Fruit fly (Drosophila melanogaster): ENCODE results near the gene RpL36.

The RpL36 gene

DNA sequence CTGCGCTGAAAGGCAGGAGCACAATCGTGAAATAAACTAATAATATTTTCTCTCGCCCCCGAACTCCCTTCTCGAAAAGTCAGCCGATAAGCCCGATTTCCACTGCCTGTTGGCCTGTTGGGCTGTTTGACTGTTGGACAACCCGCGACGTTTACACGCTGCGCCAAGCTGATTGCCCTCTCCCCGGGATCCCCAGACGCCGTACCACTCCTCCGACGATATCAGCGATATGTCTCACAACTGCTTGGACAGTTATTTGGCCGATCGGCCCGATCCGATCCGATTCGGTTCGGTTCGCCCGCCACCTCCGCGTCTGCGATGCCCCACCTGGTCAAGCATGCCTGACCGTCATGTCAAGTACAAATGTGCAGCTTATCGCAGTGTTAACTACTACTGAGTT, 29.6 kb downstream of the RpL36 start (continued):
- TF ChIP-seq h (GFP tag; optimal IDR thresholded peaks at IDR 0.05) (peak; percentile 21), Mio (GFP tag; optimal IDR thresholded peaks at IDR 0.05) (no peak), tai (GFP tag; optimal IDR thresholded peaks at IDR 0.05) (no peak), Hnf4 (GFP tag; optimal IDR thresholded peaks at IDR 0.05) (peak; percentile 21), OdsH (GFP tag; optimal IDR thresholded peaks at IDR 0.05) (no peak), Dfd (GFP tag; optimal IDR thresholded peaks at IDR 0.05) (no peak), dsf (GFP tag; optimal IDR thresholded peaks at IDR 0.05; ENCODE audit: borderline replicate concordance) (no peak)

DNA sequence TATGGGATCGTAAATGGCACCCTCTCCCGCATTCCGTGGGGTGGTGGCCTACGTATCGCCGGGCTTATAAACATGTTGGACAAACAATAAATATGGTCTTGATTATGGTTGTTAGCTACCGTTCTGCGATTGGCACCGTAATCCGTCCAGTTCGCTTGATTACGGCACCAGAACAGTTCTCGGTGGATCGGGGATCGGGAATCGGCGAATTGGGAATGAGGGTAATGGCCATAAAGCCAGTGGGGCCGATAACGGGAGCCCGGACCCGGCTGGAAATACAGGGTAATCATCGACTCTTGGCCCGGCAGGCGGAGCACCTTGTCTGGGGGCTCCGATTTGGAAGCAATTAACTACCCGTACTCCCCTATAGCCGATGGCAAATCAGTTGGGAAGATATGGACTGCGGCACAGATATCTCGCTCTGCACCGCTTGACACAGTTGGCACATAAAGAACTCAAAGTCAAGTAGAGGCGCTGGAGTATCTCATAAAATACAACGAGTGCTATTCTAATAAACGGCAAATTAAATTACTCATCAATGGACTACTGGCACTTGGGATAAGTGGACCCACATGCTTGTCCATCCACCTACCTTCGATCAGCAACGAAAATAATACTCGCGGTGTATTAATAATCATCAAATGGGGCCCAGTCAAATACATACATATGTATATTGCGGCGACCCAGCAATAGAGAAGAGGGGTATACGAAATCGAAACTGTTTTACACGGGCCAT, 30.8 kb downstream of the RpL36 start:
- TF ChIP-seq HLH106 (tag; optimal IDR thresholded peaks at IDR 0.05) (no peak), usp (GFP tag; optimal IDR thresholded peaks at IDR 0.05) (no peak), Myc (optimal IDR thresholded peaks at IDR 0.05) (no peak), Jra (GFP tag; optimal IDR thresholded peaks at IDR 0.05) (no peak), ey (GFP tag; optimal IDR thresholded peaks at IDR 0.05) (no peak), rgr (GFP tag; optimal IDR thresholded peaks at IDR 0.05) (peak; percentile 12), N (GFP tag; optimal IDR thresholded peaks at IDR 0.05) (no peak), Vsx2 (GFP tag; optimal IDR thresholded peaks at IDR 0.05; ENCODE audit: partially characterized antibody) (no peak)

DNA sequence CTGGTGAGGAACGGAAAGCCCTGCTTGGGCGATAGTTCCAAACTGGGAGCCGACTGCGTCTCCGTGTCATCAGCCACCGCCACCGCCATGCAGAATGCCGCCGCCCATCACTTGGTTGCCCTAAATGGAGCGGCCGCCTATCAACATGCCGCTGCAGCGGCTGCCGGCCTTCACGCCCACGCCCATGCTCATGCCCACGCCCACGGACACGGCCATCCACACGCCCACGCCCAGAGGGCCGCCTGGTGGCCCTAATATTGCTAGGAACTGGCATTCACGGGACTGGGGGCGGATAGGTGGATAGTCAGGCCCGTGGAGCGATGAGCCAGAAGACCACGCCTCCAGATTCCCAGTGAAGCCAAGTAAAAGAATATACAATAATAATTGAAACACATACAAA, 32.2 kb downstream of the RpL36 start:
- TF ChIP-seq jim (GFP tag; optimal IDR thresholded peaks at IDR 0.05) (no peak), N (GFP tag; optimal IDR thresholded peaks at IDR 0.05) (no peak), Hnf4 (GFP tag; optimal IDR thresholded peaks at IDR 0.05) (no peak), br (GFP tag; optimal IDR thresholded peaks at IDR 0.05) (no peak), CG9705 (GFP tag; optimal IDR thresholded peaks at IDR 0.05) (no peak), Abd-B (GFP tag; optimal IDR thresholded peaks at IDR 0.05) (no peak), woc (GFP tag; optimal IDR thresholded peaks at IDR 0.05) (no peak), usp (GFP tag; optimal IDR thresholded peaks at IDR 0.05) (no peak), fru (GFP tag; optimal IDR thresholded peaks at IDR 0.05) (no peak), Vsx2 (GFP tag; optimal IDR thresholded peaks at IDR 0.05; ENCODE audit: partially characterized antibody) (no peak), foxo (GFP tag; optimal IDR thresholded peaks at IDR 0.05) (no peak), OdsH (GFP tag; optimal IDR thresholded peaks at IDR 0.05) (no peak), ey (GFP tag; optimal IDR thresholded peaks at IDR 0.05) (no peak), CrebA (GFP tag; optimal IDR thresholded peaks at IDR 0.05; ENCODE audit: borderline replicate concordance) (no peak), Myc (optimal IDR thresholded peaks at IDR 0.05) (no peak), Mio (GFP tag; optimal IDR thresholded peaks at IDR 0.05) (no peak), brk (GFP tag; optimal IDR thresholded peaks at IDR 0.05) (no peak), Hr78 (GFP tag; optimal IDR thresholded peaks at IDR 0.05) (no peak)

DNA sequence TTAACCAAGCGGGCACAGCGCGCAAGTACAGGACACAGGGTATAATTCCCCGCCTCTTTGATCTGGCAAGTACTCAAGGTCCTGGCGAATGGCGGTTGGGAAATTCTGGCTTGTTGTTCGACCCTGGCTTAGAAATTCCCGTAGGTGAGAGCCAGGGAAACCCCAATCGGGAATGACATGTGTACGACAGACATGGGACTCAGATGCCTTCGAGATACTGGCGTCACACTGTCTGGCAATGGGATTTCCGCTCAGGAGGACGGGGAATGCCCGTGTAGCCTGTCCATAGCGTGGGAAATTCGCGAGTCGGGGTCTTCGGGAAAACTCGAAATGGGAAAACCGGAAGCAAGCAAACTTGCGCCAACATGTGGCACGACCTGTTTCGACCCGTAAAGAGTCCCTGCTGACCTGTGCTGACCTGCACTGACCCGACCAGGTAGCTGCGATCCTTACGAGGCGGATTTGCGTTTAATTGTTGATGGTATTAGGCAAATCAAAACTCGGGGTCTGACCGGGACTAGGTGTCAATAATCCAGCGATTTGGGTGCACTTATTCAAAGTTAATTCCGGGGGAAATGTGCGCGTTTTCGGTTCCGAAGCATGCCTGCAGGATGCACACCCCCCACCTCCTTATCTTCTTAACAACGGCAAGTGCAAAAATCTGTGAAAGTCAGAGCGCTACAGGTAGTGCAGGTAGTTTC, 36.5 kb downstream of the RpL36 start:
- no peak for TF ChIP-seq N (GFP tag; optimal IDR thresholded peaks at IDR 0.05)
- TF ChIP-seq CG32264 (GFP tag; optimal IDR thresholded peaks at IDR 0.05) = no peak
- TF ChIP-seq Rel (GFP tag; optimal IDR thresholded peaks at IDR 0.05) = no peak
- no peak for TF ChIP-seq Rel (tag; optimal IDR thresholded peaks at IDR 0.05)
- TF ChIP-seq jim (GFP tag; optimal IDR thresholded peaks at IDR 0.05) = no peak
- TF ChIP-seq usp (GFP tag; optimal IDR thresholded peaks at IDR 0.05) = no peak
- no peak for TF ChIP-seq Jra (GFP tag; optimal IDR thresholded peaks at IDR 0.05)
- no peak for TF ChIP-seq dmrt93B (GFP tag; optimal IDR thresholded peaks at IDR 0.05)
- TF ChIP-seq sage (GFP tag; optimal IDR thresholded peaks at IDR 0.05) = no peak
- no peak for TF ChIP-seq Hr83 (GFP tag; optimal IDR thresholded peaks at IDR 0.05; ENCODE audit: poor library complexity, severe bottlenecking)
- TF ChIP-seq brk (GFP tag; optimal IDR thresholded peaks at IDR 0.05) = no peak
- no peak for TF ChIP-seq OdsH (GFP tag; optimal IDR thresholded peaks at IDR 0.05)
- TF ChIP-seq tai (GFP tag; optimal IDR thresholded peaks at IDR 0.05) = no peak

DNA sequence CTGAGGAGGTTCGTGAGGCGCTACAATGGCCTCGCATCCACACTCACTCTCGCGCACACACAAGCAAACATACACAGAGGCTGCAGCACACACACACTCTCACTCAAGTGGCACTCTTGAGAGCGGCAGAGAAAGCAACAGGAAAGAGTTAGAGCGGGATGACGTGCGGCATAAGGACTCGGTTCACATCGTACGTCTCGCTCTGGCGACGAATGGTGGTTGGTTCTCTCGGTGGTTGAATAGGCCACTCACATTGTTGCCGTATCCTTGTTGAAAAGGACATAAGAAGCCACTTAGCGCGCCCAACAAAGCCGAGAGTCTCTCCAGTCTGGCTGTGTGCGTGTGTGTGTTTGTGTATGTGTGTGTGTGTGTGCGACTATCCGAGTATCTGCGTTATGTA, 38.8 kb downstream of the RpL36 start:
- TF ChIP-seq br (GFP tag; optimal IDR thresholded peaks at IDR 0.05) (no peak), h (GFP tag; optimal IDR thresholded peaks at IDR 0.05) (no peak), OdsH (GFP tag; optimal IDR thresholded peaks at IDR 0.05) (no peak), Vsx2 (GFP tag; optimal IDR thresholded peaks at IDR 0.05; ENCODE audit: partially characterized antibody) (peak; percentile 51)
